Fruit fly (Drosophila melanogaster): ENCODE results near the gene CG7304.

- TF ChIP-seq ovo (GFP tag; optimal IDR thresholded peaks at IDR 0.05) (no peak), toe (GFP tag; optimal IDR thresholded peaks at IDR 0.05) (no peak), CG14711 (tag; optimal IDR thresholded peaks at IDR 0.05) (no peak), pad (GFP tag; optimal IDR thresholded peaks at IDR 0.05) (no peak), kay (GFP tag; ENCODE audit: borderline replicate concordance) (no peak), Mnt (GFP tag; optimal IDR thresholded peaks at IDR 0.05) (no peak), CG7045 (GFP tag; optimal IDR thresholded peaks at IDR 0.05) (no peak), CG12768 (GFP tag; optimal IDR thresholded peaks at IDR 0.05) (no peak), CG1620 (GFP tag; optimal IDR thresholded peaks at IDR 0.05) (no peak)
Measured at dm6 chr3L:15691968-15692367, 12.4 kb downstream of the CG7304 start, which contains the start of gene CG34451.

Measured in whole organism, adult.